Worm (Caenorhabditis elegans) whole organism, L2 larva: ENCODE results near the gene M03F8.5.

Source experiments
- C34F6.9 ChIP-seq: fragments of 150-350 bp; optimal IDR thresholded peaks from 2 replicates; lab custom pipeline; 2014; ENCODE audit warnings: missing biosample characterization, missing genetic modification characterization
- F13H6.1 ChIP-seq: sonication (generic microtip); optimal IDR thresholded peaks from 2 replicates; lab custom pipeline; 2016; ENCODE audit warnings: missing genetic modification characterization, missing compliant biosample characterization
- R02D3.7 ChIP-seq: fragments of 150-350 bp; optimal IDR thresholded peaks from 2 replicates; lab custom pipeline; 2014; ENCODE audit warnings: missing biosample characterization, missing genetic modification characterization
- Y55F3AM.14 ChIP-seq: fragments of 200-800 bp; sonication (Bioruptor generic); optimal IDR thresholded peaks from 2 replicates; lab custom pipeline; 2018; ENCODE audit warnings: mild to moderate bottlenecking, missing genetic modification characterization, missing compliant biosample characterization
- ZK546.5 ChIP-seq: sonication (generic microtip); optimal IDR thresholded peaks from 2 replicates; lab custom pipeline; 2017; ENCODE audit warnings: missing biosample characterization, missing genetic modification characterization
- alr-1 ChIP-seq: fragments of 150-350 bp; optimal IDR thresholded peaks from 2 replicates; lab custom pipeline; 2014; ENCODE audit warnings: missing biosample characterization, missing genetic modification characterization
- aly-2 ChIP-seq: fragments of 150-350 bp; optimal IDR thresholded peaks from 2 replicates; lab custom pipeline; 2014; ENCODE audit warnings: missing biosample characterization, missing genetic modification characterization
- blmp-1 ChIP-seq: sonication (generic microtip); optimal IDR thresholded peaks from 2 replicates; lab custom pipeline; 2017; ENCODE audit warnings: missing genetic modification characterization, mild to moderate bottlenecking, missing compliant biosample characterization, antibody characterized with exemption, moderate library complexity; ENCODE audit not compliant: insufficient read depth
- ceh-16 ChIP-seq: fragments of 150-350 bp; optimal IDR thresholded peaks from 2 replicates; lab custom pipeline; 2014; ENCODE audit warnings: missing biosample characterization, missing genetic modification characterization
- crh-2 ChIP-seq: sonication (generic microtip); optimal IDR thresholded peaks from 2 replicates; lab custom pipeline; 2017; ENCODE audit warnings: missing biosample characterization, missing genetic modification characterization
- egl-27 ChIP-seq: sonication (generic microtip); optimal IDR thresholded peaks from 3 replicates; lab custom pipeline; 2017; ENCODE audit warnings: missing biosample characterization, missing genetic modification reagents, missing genetic modification characterization
- elt-1 ChIP-seq: fragments of 150-350 bp; optimal IDR thresholded peaks from 2 replicates; lab custom pipeline; 2014; ENCODE audit warnings: missing biosample characterization, missing genetic modification characterization
- fos-1 ChIP-seq: fragments of 150-350 bp; optimal IDR thresholded peaks from 2 replicates; lab custom pipeline; 2014; ENCODE audit warnings: missing biosample characterization, missing genetic modification characterization
- gmeb-1 ChIP-seq: fragments of 150-350 bp; optimal IDR thresholded peaks from 2 replicates; lab custom pipeline; 2014; ENCODE audit warnings: missing biosample characterization, missing genetic modification characterization
- lin-11 ChIP-seq: fragments of 150-350 bp; sonication (generic microtip); optimal IDR thresholded peaks from 2 replicates; lab custom pipeline; 2014; ENCODE audit warnings: missing biosample characterization, missing genetic modification characterization, inconsistent platforms, mixed read lengths
- lin-13 ChIP-seq: fragments of 150-350 bp; optimal IDR thresholded peaks from 2 replicates; lab custom pipeline; 2014; ENCODE audit warnings: missing biosample characterization, missing genetic modification reagents, missing genetic modification characterization
- lin-39 ChIP-seq: fragments of 150-350 bp; optimal IDR thresholded peaks from 2 replicates; lab custom pipeline; 2014; ENCODE audit warnings: missing biosample characterization, missing genetic modification reagents, missing genetic modification characterization
- lsy-2 ChIP-seq, 2 experiments: fragments of 150-350 bp in 1 of 2; sonication (generic microtip) in 1 of 2; optimal IDR thresholded peaks; 2 replicates each; lab custom pipeline; 2014 to 2017; ENCODE audit warnings: missing biosample characterization in 2 of 2, missing genetic modification characterization in 2 of 2
- mdl-1 ChIP-seq, 2 experiments: fragments of 150-350 bp in 1 of 2; sonication (generic microtip) in 1 of 2; optimal IDR thresholded peaks; 2 replicates each; lab custom pipeline; 2017; ENCODE audit warnings: missing biosample characterization in 2 of 2, missing genetic modification characterization in 2 of 2
- nhr-10 ChIP-seq: sonication (generic microtip); optimal IDR thresholded peaks from 2 replicates; lab custom pipeline; 2017; ENCODE audit warnings: missing biosample characterization, missing genetic modification characterization
- nhr-12 ChIP-seq: fragments of 150-350 bp; optimal IDR thresholded peaks from 2 replicates; lab custom pipeline; 2014; ENCODE audit warnings: missing biosample characterization, missing genetic modification characterization
- nhr-21 ChIP-seq: fragments of 150-350 bp; optimal IDR thresholded peaks from 2 replicates; lab custom pipeline; 2014; ENCODE audit warnings: missing biosample characterization, missing genetic modification characterization
- nhr-23 ChIP-seq: fragments of 150-350 bp; optimal IDR thresholded peaks from 2 replicates; lab custom pipeline; 2014; ENCODE audit warnings: missing biosample characterization, missing genetic modification reagents, missing genetic modification characterization
- nhr-237 ChIP-seq: fragments of 150-350 bp; optimal IDR thresholded peaks from 2 replicates; lab custom pipeline; 2014; ENCODE audit warnings: missing biosample characterization, missing genetic modification characterization
- nhr-25 ChIP-seq: fragments of 150-350 bp; sonication (generic microtip); optimal IDR thresholded peaks from 3 replicates; lab custom pipeline; 2014; ENCODE audit warnings: missing biosample characterization, missing genetic modification characterization
- nhr-6 ChIP-seq: fragments of 150-350 bp; optimal IDR thresholded peaks from 2 replicates; lab custom pipeline; 2014; ENCODE audit warnings: missing biosample characterization, missing genetic modification characterization
- nhr-77 ChIP-seq: fragments of 150-350 bp; optimal IDR thresholded peaks from 2 replicates; lab custom pipeline; 2014; ENCODE audit warnings: missing biosample characterization, missing genetic modification characterization
- peb-1 ChIP-seq: fragments of 150-350 bp; optimal IDR thresholded peaks from 2 replicates; lab custom pipeline; 2014; ENCODE audit warnings: missing biosample characterization, missing genetic modification characterization
- sem-4 ChIP-seq: fragments of 150-350 bp; optimal IDR thresholded peaks from 2 replicates; lab custom pipeline; 2014; ENCODE audit warnings: missing biosample characterization, missing genetic modification reagents, missing genetic modification characterization
- skn-1 ChIP-seq: sonication (generic microtip); optimal IDR thresholded peaks from 2 replicates; lab custom pipeline; 2017; ENCODE audit warnings: missing biosample characterization, missing genetic modification characterization
- sma-3 ChIP-seq: sonication (generic microtip); optimal IDR thresholded peaks from 2 replicates; lab custom pipeline; 2016; ENCODE audit warnings: missing genetic modification reagents, missing genetic modification characterization, missing compliant biosample characterization
- snpc-4 ChIP-seq: fragments of 150-350 bp; optimal IDR thresholded peaks from 2 replicates; lab custom pipeline; 2014; ENCODE audit warnings: missing biosample characterization, missing genetic modification characterization
- unc-39 ChIP-seq: fragments of 150-350 bp; optimal IDR thresholded peaks from 2 replicates; lab custom pipeline; 2014; ENCODE audit warnings: missing biosample characterization, missing genetic modification characterization
- unc-55 ChIP-seq: fragments of 150-350 bp; sonication (generic microtip); optimal IDR thresholded peaks from 3 replicates; lab custom pipeline; 2014; ENCODE audit warnings: missing biosample characterization, missing genetic modification reagents, missing genetic modification characterization
- unc-62 ChIP-seq: fragments of 150-350 bp; optimal IDR thresholded peaks from 2 replicates; lab custom pipeline; 2014; ENCODE audit warnings: missing biosample characterization, missing genetic modification reagents, missing genetic modification characterization
- ztf-1 ChIP-seq: fragments of 200-800 bp; sonication (Bioruptor generic); conservative IDR thresholded peaks from 2 replicates; pipeline ENCODE4 v1.3.6; 2022; ENCODE audit warnings: missing genetic modification characterization, missing compliant biosample characterization
- ztf-4 ChIP-seq: fragments of 150-350 bp; optimal IDR thresholded peaks from 2 replicates; lab custom pipeline; 2014; ENCODE audit warnings: missing biosample characterization, missing genetic modification characterization

Gene M03F8.5

ce11 chrV:5954747-5955146 is 18.2 kb upstream of the M03F8.5 start, which contains the start of gene M03F8.6:
TSS of gene M03F8.6 (minus strand) at chrV:5954847.
- no peak for TF ChIP-seq C34F6.9 (tag; lab: Kevin White, UChicago)
- TF ChIP-seq fos-1 (tag; lab: Kevin White, UChicago): no peak
- no peak for TF ChIP-seq ztf-1 (GFP tag; lab: Robert Waterston, UW)
- no peak for TF ChIP-seq nhr-23 (tag; lab: Kevin White, UChicago)
- no peak for TF ChIP-seq egl-27 (tag; lab: Kevin White, UChicago)
- no peak for TF ChIP-seq lin-39 (tag; lab: Kevin White, UChicago)
- no peak for TF ChIP-seq Y55F3AM.14 (GFP tag; lab: Kevin White, UChicago)
- TF ChIP-seq sma-3 (GFP tag; lab: Kevin White, UChicago): no peak
- TF ChIP-seq sem-4 (tag; lab: Kevin White, UChicago): no peak
- no peak for TF ChIP-seq lin-11
- TF ChIP-seq nhr-12 (tag; lab: Kevin White, UChicago): no peak
- no peak for TF ChIP-seq ceh-16 (tag; lab: Kevin White, UChicago)

- TF ChIP-seq nhr-12 (tag; lab: Kevin White, UChicago) (no peak), alr-1 (no peak), nhr-237 (no peak), nhr-25 (tag; lab: Kevin White, UChicago) (no peak), ceh-16 (tag; lab: Kevin White, UChicago) (no peak), gmeb-1 (tag; lab: Kevin White, UChicago) (no peak), blmp-1 (tag; lab: Kevin White, UChicago) (no peak), peb-1 (no peak), nhr-10 (tag; lab: Kevin White, UChicago) (no peak), crh-2 (no peak), unc-62 (no peak), sem-4 (tag; lab: Kevin White, UChicago) (no peak), snpc-4 (tag; lab: Kevin White, UChicago) (no peak), skn-1 (tag; lab: Kevin White, UChicago) (no peak), Y55F3AM.14 (GFP tag; lab: Kevin White, UChicago) (no peak), nhr-77 (tag; lab: Kevin White, UChicago) (no peak), fos-1 (tag; lab: Kevin White, UChicago) (no peak)
- TF ChIP-seq, all 48 proteins: peak for 0
Measured at ce11 chrV:5953086-5953485, 16.5 kb upstream of the M03F8.5 start.

ce11 chrV:5951133-5951532 is 14.5 kb upstream of the M03F8.5 start, which contains the start of gene M03F8.1:
TSS of gene M03F8.1 (plus strand) at chrV:5951433.
- TF ChIP-seq nhr-21 (tag; lab: Kevin White, UChicago) (no peak), skn-1 (tag; lab: Kevin White, UChicago) (no peak), nhr-12 (tag; lab: Kevin White, UChicago) (no peak)

- TF ChIP-seq lin-39 (tag; lab: Kevin White, UChicago) (peak; percentile 7), ZK546.5 (tag; lab: Kevin White, UChicago) (no peak), blmp-1 (tag; lab: Kevin White, UChicago) (no peak), ztf-4 (tag; lab: Kevin White, UChicago) (no peak), nhr-21 (tag; lab: Kevin White, UChicago) (no peak), nhr-25 (tag; lab: Kevin White, UChicago) (peak; percentile 4), mdl-1 (tag; optimal IDR thresholded peaks at IDR 0.05; lab: Kevin White, UChicago) (no peak), ztf-1 (GFP tag; lab: Robert Waterston, UW) (no peak)
Measured at ce11 chrV:5949674-5950149, 13.1 kb upstream of the M03F8.5 start.

- no peak for TF ChIP-seq nhr-25 (tag; lab: Kevin White, UChicago)
Measured at ce11 chrV:5943167-5943566, 6.6 kb upstream of the M03F8.5 start, which contains the start of gene pst-1. TSS of gene pst-1 (plus strand) at chrV:5943467.

ce11 chrV:5939503-5940072 is 3.0 kb upstream of the M03F8.5 start, which contains the start of gene syf-3:
TSS of gene syf-3 (plus strand) at chrV:5940022.
- TF ChIP-seq R02D3.7 (tag; lab: Kevin White, UChicago) (peak; percentile 63), fos-1 (tag; lab: Kevin White, UChicago) (no peak), nhr-237 (no peak), F13H6.1 (tag; lab: Kevin White, UChicago) (no peak), nhr-10 (tag; lab: Kevin White, UChicago) (no peak), nhr-6 (no peak), ztf-4 (tag; lab: Kevin White, UChicago) (no peak), lsy-2 (tag; optimal IDR thresholded peaks at IDR 0.05; lab: Kevin White, UChicago) (peak; percentile 69 to 73), unc-39 (tag; lab: Kevin White, UChicago) (no peak), crh-2 (peak; percentile 18), lin-13 (no peak), peb-1 (no peak), unc-55 (GFP tag; lab: Kevin White, UChicago) (peak; percentile 76), gmeb-1 (tag; lab: Kevin White, UChicago) (peak; percentile 99), elt-1 (tag; lab: Kevin White, UChicago) (no peak), ceh-16 (tag; lab: Kevin White, UChicago) (no peak), lin-39 (tag; lab: Kevin White, UChicago) (no peak), ZK546.5 (tag; lab: Kevin White, UChicago) (no peak), sma-3 (GFP tag; lab: Kevin White, UChicago) (peak; percentile 24), aly-2 (tag; lab: Kevin White, UChicago) (no peak), snpc-4 (tag; lab: Kevin White, UChicago) (no peak), lin-11 (no peak), C34F6.9 (tag; lab: Kevin White, UChicago) (peak; percentile 60)
